Worm (Caenorhabditis elegans) whole organism, L4/young adult: Measurements from ENCODE around the gene C03G6.21.

Experiments
- W03F9.2 ChIP-seq: fragments of 150-350 bp; optimal IDR thresholded peaks from 2 replicates; lab custom pipeline; 2014; ENCODE audit warnings: missing biosample characterization, missing genetic modification characterization
- dao-5 ChIP-seq: sonication (generic microtip); optimal IDR thresholded peaks from 2 replicates; lab custom pipeline; 2016; ENCODE audit warnings: missing genotype, missing genetic modification characterization, moderate library complexity, missing compliant biosample characterization
- him-1 ChIP-seq: sonication (generic microtip); optimal IDR thresholded peaks from 2 replicates; lab custom pipeline; 2016; ENCODE audit warnings: missing genotype, missing genetic modification reagents, missing genetic modification characterization, missing compliant biosample characterization

DNA sequence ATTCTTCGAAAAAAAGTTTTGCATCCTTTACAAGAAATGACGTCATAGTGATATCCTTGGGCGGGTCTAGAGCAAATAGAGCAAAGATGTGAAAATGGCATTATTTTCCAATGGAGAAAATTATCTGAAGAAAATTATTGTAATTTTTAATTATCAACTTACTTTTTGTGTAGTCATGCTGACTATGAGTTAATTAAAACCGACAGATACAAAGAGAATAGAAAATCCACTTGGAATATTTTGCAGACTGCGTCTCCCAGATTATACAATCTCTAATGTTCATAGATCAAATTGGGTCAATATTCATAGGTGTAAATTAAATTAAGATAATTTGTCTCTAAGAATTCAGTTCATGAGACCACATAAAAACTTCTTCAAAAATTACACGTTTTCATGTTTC is 7.0 kb downstream of the C03G6.21 start, which contains the start of gene nhr-149:
- TF ChIP-seq dao-5 (tag; lab: Kevin White, UChicago) (no peak), him-1 (tag; lab: Kevin White, UChicago) (no peak), W03F9.2 (tag; lab: Kevin White, UChicago) (no peak)
